Fruit fly (Drosophila melanogaster) whole organism, embryonic: Measurements from ENCODE around the gene dsf.

ENCODE experiments used
- CG10431 ChIP-seq: fragments of 200-800 bp; sonication (Bioruptor generic); optimal IDR thresholded peaks from 3 replicates; lab custom pipeline; 2018; ENCODE audit warnings: missing biosample characterization, mild to moderate bottlenecking, missing genetic modification characterization
- CG10462 ChIP-seq: fragments of 200-800 bp; sonication (Bioruptor generic); optimal IDR thresholded peaks from 2 replicates; lab custom pipeline; 2016; ENCODE audit warnings: missing biosample characterization, missing genetic modification characterization
- CG12155 ChIP-seq: fragments of 200-800 bp; sonication (Bioruptor generic); optimal IDR thresholded peaks from 3 replicates; lab custom pipeline; 2016; ENCODE audit warnings: missing biosample characterization, missing genetic modification characterization
- CG1233 ChIP-seq: fragments of 200-800 bp; sonication (Bioruptor generic); optimal IDR thresholded peaks from 4 replicates; lab custom pipeline; 2018; ENCODE audit warnings: missing biosample characterization, mild to moderate bottlenecking, missing genetic modification characterization
- CG15514 ChIP-seq: fragments of 200-800 bp; sonication (Bioruptor generic); optimal IDR thresholded peaks from 3 replicates; lab custom pipeline; 2017; ENCODE audit warnings: missing biosample characterization, missing genetic modification characterization, mild to moderate bottlenecking, moderate library complexity, missing genetic modification reagents
- CG16815 ChIP-seq: fragments of 200-800 bp; sonication (Bioruptor generic); optimal IDR thresholded peaks from 3 replicates; lab custom pipeline; 2017; ENCODE audit warnings: missing biosample characterization, mild to moderate bottlenecking, missing genetic modification characterization
- CG17385 ChIP-seq: fragments of 200-800 bp; sonication (Bioruptor generic); optimal IDR thresholded peaks from 3 replicates; lab custom pipeline; 2018; ENCODE audit warnings: missing biosample characterization, mild to moderate bottlenecking, missing genetic modification characterization
- CG17912 ChIP-seq: fragments of 200-800 bp; sonication (Bioruptor generic); optimal IDR thresholded peaks from 2 replicates; lab custom pipeline; 2018; ENCODE audit warnings: missing biosample characterization, mild to moderate bottlenecking, missing genetic modification characterization
- CG18011 ChIP-seq: fragments of 200-800 bp; sonication (Bioruptor generic); optimal IDR thresholded peaks from 2 replicates; lab custom pipeline; 2017; ENCODE audit warnings: missing biosample characterization, missing genetic modification characterization, mild to moderate bottlenecking, moderate library complexity, missing genotype
- CG2120 ChIP-seq: fragments of 200-800 bp; sonication (Bioruptor generic); optimal IDR thresholded peaks from 3 replicates; lab custom pipeline; 2016; ENCODE audit warnings: missing biosample characterization, missing genetic modification characterization
- CG6689 ChIP-seq: fragments of 200-800 bp; sonication (Bioruptor generic); IDR thresholded peaks from 2 replicates; pipeline ENCODE4 v1.3.6; 2022; ENCODE audit warnings: missing biosample characterization, missing genetic modification characterization
- CG7556 ChIP-seq: fragments of 200-800 bp; sonication (Bioruptor generic); optimal IDR thresholded peaks from 2 replicates; lab custom pipeline; 2017; ENCODE audit warnings: missing biosample characterization, mild to moderate bottlenecking, missing genetic modification characterization
- CG7963 ChIP-seq: fragments of 200-800 bp; sonication (Bioruptor generic); IDR thresholded peaks from 3 replicates; pipeline ENCODE4 v1.3.6; 2022; ENCODE audit warnings: missing biosample characterization, missing genetic modification characterization; ENCODE audit not compliant: partially characterized antibody
- CG8388 ChIP-seq: fragments of 200-800 bp; sonication (Bioruptor generic); optimal IDR thresholded peaks from 2 replicates; lab custom pipeline; 2019; ENCODE audit warnings: missing biosample characterization, mild to moderate bottlenecking, missing genetic modification characterization, moderate library complexity
- CG8478 ChIP-seq: fragments of >200 bp; optimal IDR thresholded peaks from 2 replicates; lab custom pipeline; 2018
- CG9727 ChIP-seq: fragments of 200-800 bp; sonication (Bioruptor generic); optimal IDR thresholded peaks from 3 replicates; lab custom pipeline; 2017; ENCODE audit warnings: missing biosample characterization, mild to moderate bottlenecking, missing genetic modification characterization
- Camta ChIP-seq: fragments of 200-800 bp; sonication (Bioruptor generic); optimal IDR thresholded peaks from 2 replicates; lab custom pipeline; 2016; ENCODE audit warnings: missing biosample characterization, missing genetic modification characterization
- Dad ChIP-seq: fragments of 200-800 bp; sonication (Bioruptor generic); optimal IDR thresholded peaks from 3 replicates; lab custom pipeline; 2016; ENCODE audit warnings: missing biosample characterization, missing genetic modification characterization
- Deaf1 ChIP-seq: fragments of 200-800 bp; optimal IDR thresholded peaks from 3 replicates; lab custom pipeline; 2019; ENCODE audit warnings: missing biosample characterization, mild to moderate bottlenecking, missing genetic modification characterization, moderate library complexity
- Dip2 ChIP-seq: fragments of 200-800 bp; sonication (Bioruptor generic); IDR thresholded peaks from 2 replicates; pipeline ENCODE4 v1.3.6; 2022; ENCODE audit warnings: missing biosample characterization, missing genetic modification characterization
- Ets65A ChIP-seq: fragments of 200-800 bp; sonication (Bioruptor generic); peaks from one replicate; lab custom pipeline; 2016; ENCODE audit warnings: missing biosample characterization, missing genetic modification characterization
- GATAe ChIP-seq: fragments of 200-800 bp; sonication (Bioruptor generic); conservative IDR thresholded peaks from 2 replicates; pipeline ENCODE4 v1.3.6; 2022; ENCODE audit warnings: missing biosample characterization, missing genetic modification characterization
- Hr39 ChIP-seq: fragments of >200 bp; optimal IDR thresholded peaks from 2 replicates; lab custom pipeline; 2017
- Hsf ChIP-seq: fragments of 200-800 bp; sonication (Bioruptor generic); optimal IDR thresholded peaks from 3 replicates; lab custom pipeline; 2016; ENCODE audit warnings: missing biosample characterization, missing genetic modification characterization
- Opbp ChIP-seq: fragments of 200-800 bp; sonication (Bioruptor generic); IDR thresholded peaks from 3 replicates; pipeline ENCODE4 v1.3.6; 2022; ENCODE audit warnings: missing biosample characterization, missing genetic modification characterization; ENCODE audit not compliant: partially characterized antibody
- Rfx ChIP-seq: fragments of 200-800 bp; sonication (Bioruptor generic); IDR thresholded peaks from 2 replicates; pipeline ENCODE4 v1.3.6; 2022; ENCODE audit warnings: missing biosample characterization, missing genetic modification characterization
- Scr ChIP-seq: fragments of 200-800 bp; sonication (Bioruptor generic); IDR thresholded peaks from 2 replicates; pipeline ENCODE4 v1.3.6; 2022; ENCODE audit warnings: missing biosample characterization, missing genetic modification characterization; ENCODE audit not compliant: partially characterized antibody
- Six4 ChIP-seq: fragments of 200-800 bp; sonication (Bioruptor generic); optimal IDR thresholded peaks from 2 replicates; lab custom pipeline; 2016; ENCODE audit warnings: missing biosample characterization, missing genetic modification characterization
- Stat92E ChIP-seq, 3 experiments: fragments of >200 bp in 2 of 3; fragments of 200-800 bp in 1 of 3; sonication (Bioruptor generic) in 1 of 3; optimal IDR thresholded peaks; 2 replicates each; lab custom pipeline; 2017 to 2019; ENCODE audit warnings: missing biosample characterization in 3 of 3, missing genetic modification characterization in 3 of 3, mild to moderate bottlenecking in 1 of 3, moderate library complexity in 1 of 3
- TFAM ChIP-seq: fragments of 200-800 bp; sonication (Bioruptor generic); optimal IDR thresholded peaks from 2 replicates; lab custom pipeline; 2017; ENCODE audit warnings: missing biosample characterization, missing genetic modification characterization, inconsistent platforms
- YL-1 ChIP-seq: fragments of 200-800 bp; sonication (Bioruptor generic); optimal IDR thresholded peaks from 3 replicates; lab custom pipeline; 2017; ENCODE audit warnings: missing biosample characterization, mild to moderate bottlenecking, missing genetic modification characterization
- ara ChIP-seq: fragments of 200-800 bp; sonication (Bioruptor generic); IDR thresholded peaks from 2 replicates; pipeline ENCODE4 v1.3.6; 2022; ENCODE audit warnings: missing biosample characterization, missing genetic modification characterization
- ash1 ChIP-seq: fragments of 200-800 bp; sonication (Bioruptor generic); optimal IDR thresholded peaks from 2 replicates; lab custom pipeline; 2018; ENCODE audit warnings: missing biosample characterization, mild to moderate bottlenecking, missing genetic modification characterization
- bbx ChIP-seq: fragments of 200-800 bp; sonication (Bioruptor generic); IDR thresholded peaks from 2 replicates; pipeline ENCODE4 v1.3.6; 2022; ENCODE audit warnings: missing biosample characterization, missing genetic modification characterization; ENCODE audit not compliant: partially characterized antibody
- dmrt99B ChIP-seq: fragments of 200-800 bp; sonication (Bioruptor generic); optimal IDR thresholded peaks from 2 replicates; lab custom pipeline; 2018; ENCODE audit warnings: missing biosample characterization, mild to moderate bottlenecking, missing genetic modification characterization, moderate library complexity
- fd64A ChIP-seq: fragments of 200-800 bp; sonication (Bioruptor generic); optimal IDR thresholded peaks from 3 replicates; lab custom pipeline; 2018; ENCODE audit warnings: missing biosample characterization, mild to moderate bottlenecking, missing genetic modification characterization
- gsb ChIP-seq: fragments of 200-800 bp; sonication (Bioruptor generic); IDR thresholded peaks from 2 replicates; pipeline ENCODE4 v1.3.6; 2022; ENCODE audit warnings: missing biosample characterization, missing genetic modification characterization
- jing ChIP-seq: fragments of 200-800 bp; sonication (Bioruptor generic); optimal IDR thresholded peaks from 2 replicates; lab custom pipeline; 2018; ENCODE audit warnings: missing biosample characterization, mild to moderate bottlenecking, missing genetic modification characterization
- lov ChIP-seq, 2 experiments: fragments of 200-800 bp in 1 of 2; fragments of >200 bp in 1 of 2; sonication (Bioruptor generic) in 1 of 2; IDR thresholded peaks in 1 of 2; optimal IDR thresholded peaks in 1 of 2; 2 replicates in 1 of 2; 3 replicates in 1 of 2; pipeline versions ENCODE4 v1.3.6 to Lab custom; 2017 to 2022; ENCODE audit warnings: missing biosample characterization in 1 of 2, missing genetic modification characterization in 1 of 2
- luna ChIP-seq: fragments of 200-800 bp; sonication (Bioruptor generic); optimal IDR thresholded peaks from 2 replicates; lab custom pipeline; 2016; ENCODE audit warnings: missing biosample characterization, missing genetic modification characterization
- odd ChIP-seq: fragments of 200-800 bp; sonication (Bioruptor generic); optimal IDR thresholded peaks from 2 replicates; lab custom pipeline; 2017; ENCODE audit warnings: missing biosample characterization, mild to moderate bottlenecking, missing genetic modification characterization
- org-1 ChIP-seq: fragments of 200-800 bp; sonication (Bioruptor generic); optimal IDR thresholded peaks from 2 replicates; lab custom pipeline; 2017; ENCODE audit warnings: missing biosample characterization, missing genetic modification characterization
- peb ChIP-seq: fragments of 200-800 bp; sonication (Bioruptor generic); IDR thresholded peaks from 2 replicates; pipeline ENCODE4 v1.3.6; 2022; ENCODE audit warnings: missing biosample characterization, missing genetic modification characterization
- sc ChIP-seq, 3 experiments: fragments of >200 bp in 2 of 3; fragments of 200-800 bp in 1 of 3; sonication (Bioruptor generic) in 1 of 3; optimal IDR thresholded peaks; 2 replicates in 2 of 3; 3 replicates in 1 of 3; lab custom pipeline; 2017; ENCODE audit warnings: mild to moderate bottlenecking in 1 of 3, missing biosample characterization in 1 of 3, missing genetic modification characterization in 1 of 3, missing genetic modification reagents in 1 of 3
- sens-2 ChIP-seq: fragments of 200-800 bp; sonication (Bioruptor generic); IDR thresholded peaks from 2 replicates; pipeline ENCODE4 v1.3.6; 2022; ENCODE audit warnings: missing biosample characterization, missing genetic modification characterization
- so ChIP-seq: fragments of 200-800 bp; sonication (Bioruptor generic); IDR thresholded peaks from 3 replicates; pipeline ENCODE4 v1.3.6; 2022; ENCODE audit warnings: missing biosample characterization, missing genetic modification characterization
- wek ChIP-seq: fragments of 200-800 bp; sonication (Bioruptor generic); optimal IDR thresholded peaks from 3 replicates; lab custom pipeline; 2018; ENCODE audit warnings: missing biosample characterization, mild to moderate bottlenecking, missing genetic modification characterization, moderate library complexity
- wor ChIP-seq: fragments of 200-800 bp; sonication (Bioruptor generic); IDR thresholded peaks from 2 replicates; pipeline ENCODE4 v1.3.6; 2022; ENCODE audit warnings: missing biosample characterization, missing genetic modification characterization
- zen2 ChIP-seq: fragments of 200-800 bp; sonication (Bioruptor generic); IDR thresholded peaks from 3 replicates; pipeline ENCODE4 v1.3.6; 2022; ENCODE audit warnings: missing biosample characterization, missing genetic modification characterization; ENCODE audit not compliant: partially characterized antibody

The dsf gene

DNA sequence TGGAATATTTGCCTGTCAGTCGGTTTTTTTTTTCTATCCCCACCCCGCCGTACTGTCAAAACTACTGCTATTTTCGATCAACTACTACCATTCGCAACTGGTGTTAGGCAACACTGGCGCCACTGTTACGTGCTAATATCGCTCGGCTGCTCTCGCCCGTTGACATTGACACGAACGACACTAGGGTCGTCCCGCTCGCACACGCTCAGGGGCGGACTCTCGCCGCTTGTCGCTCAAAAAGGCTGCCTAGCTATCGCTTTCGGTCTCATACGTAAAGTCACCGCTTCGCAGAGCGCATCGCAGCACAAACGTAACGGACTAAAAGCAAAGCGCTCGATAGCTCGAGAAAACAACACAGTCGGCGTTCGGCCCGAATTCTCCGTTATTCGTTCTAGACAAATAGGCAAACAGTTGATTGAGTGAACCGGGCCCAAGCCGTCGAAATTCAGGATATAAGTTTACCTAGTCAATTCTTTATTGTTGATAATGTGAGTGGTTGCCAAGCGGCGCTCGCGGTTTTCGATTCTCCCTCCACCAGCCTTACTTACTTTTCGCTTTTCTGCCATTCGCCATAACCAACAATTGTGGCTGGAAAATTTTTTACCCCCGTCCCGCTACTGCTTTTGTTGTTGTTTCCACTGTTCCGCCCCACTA, 56.7 kb downstream of the dsf start (continued):
- TF ChIP-seq fd64A (GFP tag; lab: Kevin White, UChicago) = peak; percentile 4
- TF ChIP-seq CG2120 (GFP tag; lab: Kevin White, UChicago) = peak; percentile 58
- TF ChIP-seq CG12155 = peak; percentile 51
- no peak for TF ChIP-seq Dip2
- TF ChIP-seq CG16815 (GFP tag; lab: Kevin White, UChicago) = no peak
- peak; percentile 88 for TF ChIP-seq YL-1 (GFP tag; lab: Kevin White, UChicago)
- no peak for TF ChIP-seq CG7963 (GFP tag; lab: Robert Waterston, UW)
- TF ChIP-seq CG17912 = peak; percentile 15
- TF ChIP-seq CG10431 = peak; percentile 34
- no peak for TF ChIP-seq Hr39 (lab: Kevin White, UChicago)
- no peak for TF ChIP-seq CG8388 (GFP tag; lab: Kevin White, UChicago)
- no peak for TF ChIP-seq org-1 (GFP tag; lab: Kevin White, UChicago)
- TF ChIP-seq lov (optimal IDR thresholded peaks at IDR 0.05; lab: Kevin White, UChicago) = no peak
- TF ChIP-seq lov (GFP tag; IDR thresholded peaks at IDR 0.05; lab: Robert Waterston, UW) = no peak
- TF ChIP-seq CG17385 = peak; percentile 4
- no peak for TF ChIP-seq ara (GFP tag; lab: Robert Waterston, UW)
- no peak for TF ChIP-seq luna
- peak; percentile 33 for TF ChIP-seq CG1233 (GFP tag; lab: Kevin White, UChicago)
- TF ChIP-seq CG8478 (lab: Kevin White, UChicago) = peak; percentile 93
- peak; percentile 26 for TF ChIP-seq Dad (GFP tag; lab: Kevin White, UChicago)
- no peak for TF ChIP-seq wor (GFP tag; lab: Robert Waterston, UW)
- no peak for TF ChIP-seq gsb (GFP tag; lab: Robert Waterston, UW)
- no peak for TF ChIP-seq peb (GFP tag; lab: Robert Waterston, UW)
- TF ChIP-seq bbx = no peak
- TF ChIP-seq CG10462 = no peak
- no peak for TF ChIP-seq GATAe (GFP tag; lab: Robert Waterston, UW)
- TF ChIP-seq Opbp (GFP tag; lab: Robert Waterston, UW) = no peak
- no peak for TF ChIP-seq so
- TF ChIP-seq Camta (GFP tag; lab: Kevin White, UChicago) = peak; percentile 28
- TF ChIP-seq CG18011 = no peak
- TF ChIP-seq CG9727 (GFP tag; lab: Kevin White, UChicago) = peak; percentile 21
- peak; percentile 31 for TF ChIP-seq ash1 (GFP tag; lab: Kevin White, UChicago)
- no peak for TF ChIP-seq CG6689 (GFP tag; lab: Robert Waterston, UW)
- TF ChIP-seq Stat92E (GFP tag; optimal IDR thresholded peaks at IDR 0.05; lab: Kevin White, UChicago) = no peak
- TF ChIP-seq odd = peak; percentile 34
- TF ChIP-seq Rfx = no peak
- no peak for TF ChIP-seq Scr (GFP tag; lab: Robert Waterston, UW)
- TF ChIP-seq sens-2 (GFP tag; lab: Robert Waterston, UW) = no peak
- TF ChIP-seq Ets65A (GFP tag; lab: Kevin White, UChicago) = no peak
- peak; percentile 16 for TF ChIP-seq dmrt99B (tag; lab: Kevin White, UChicago)
- peak; percentile 14 for TF ChIP-seq CG15514 (GFP tag; lab: Kevin White, UChicago)
- TF ChIP-seq Deaf1 (tag; lab: Kevin White, UChicago) = peak; percentile 72
- TF ChIP-seq wek = peak; percentile 24
- TF ChIP-seq zen2 (GFP tag; lab: Robert Waterston, UW) = no peak
- TF ChIP-seq TFAM = no peak
- TF ChIP-seq CG7556 = peak; percentile 12
- TF ChIP-seq Hsf (GFP tag; lab: Kevin White, UChicago) = peak; percentile 12
- no peak for TF ChIP-seq jing (GFP tag; lab: Kevin White, UChicago)
- TF ChIP-seq sc (optimal IDR thresholded peaks at IDR 0.05; lab: Kevin White, UChicago) = no peak
- TF ChIP-seq sc (GFP tag; optimal IDR thresholded peaks at IDR 0.05; lab: Kevin White, UChicago) = no peak
- TF ChIP-seq Six4 (GFP tag; lab: Kevin White, UChicago) = peak; percentile 8
